Worm (Caenorhabditis elegans) whole organism, early embryonic: ENCODE measurements around the gene F13H10.3.

Experiments used
- ama-1 ChIP-seq: fragments of 150-350 bp; optimal IDR thresholded peaks from 2 replicates; lab custom pipeline; 2014
- ets-7 ChIP-seq: sonication (generic microtip); optimal IDR thresholded peaks from 2 replicates; lab custom pipeline; 2016; ENCODE audit warnings: missing genotype, missing genetic modification characterization, missing compliant biosample characterization
- flt-1 ChIP-seq: fragments of 200-800 bp; sonication (Bioruptor generic); IDR thresholded peaks from 2 replicates; pipeline ENCODE4 v1.3.6; 2022; ENCODE audit warnings: missing genetic modification characterization, missing compliant biosample characterization
- scrt-1 ChIP-seq: fragments of 200-800 bp; sonication (Bioruptor generic); IDR thresholded peaks from 2 replicates; pipeline ENCODE4 v1.3.6; 2022; ENCODE audit warnings: missing genetic modification characterization, missing compliant biosample characterization
- tbx-11 ChIP-seq: fragments of 200-800 bp; sonication (Bioruptor generic); IDR thresholded peaks from 2 replicates; pipeline ENCODE4 v1.3.6; 2022; ENCODE audit warnings: missing genetic modification characterization, missing compliant biosample characterization
- tbx-37 ChIP-seq: fragments of 200-800 bp; sonication (Bioruptor generic); conservative IDR thresholded peaks from 2 replicates; pipeline ENCODE4 v1.3.6; 2022; ENCODE audit warnings: missing genetic modification reagents, missing genetic modification characterization, missing compliant biosample characterization

DNA sequence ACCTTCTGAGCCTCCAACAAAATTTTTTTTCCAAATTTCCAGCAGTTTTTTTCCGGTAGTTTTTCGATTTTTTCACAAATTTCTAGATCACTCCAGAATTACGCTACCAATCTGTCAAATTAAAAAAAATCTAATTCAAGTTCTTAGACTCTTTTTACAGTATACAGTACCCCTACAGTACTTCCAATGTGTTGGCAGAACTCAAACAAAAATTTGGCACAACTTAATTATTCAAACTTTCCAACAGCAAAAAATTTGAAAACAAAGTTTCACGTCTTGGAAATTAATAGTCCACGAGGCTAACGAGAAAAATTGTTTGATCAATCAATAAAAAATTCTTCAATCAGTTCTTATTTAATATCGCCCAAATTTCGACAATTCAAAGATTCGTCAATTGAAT, 34.1 kb upstream of the F13H10.3 start, which contains the start of gene F36H1.3:
- TF ChIP-seq flt-1 = no peak
- TF ChIP-seq tbx-37 (GFP tag; lab: Robert Waterston, UW) = no peak
- no peak for TF ChIP-seq ama-1
- no peak for TF ChIP-seq tbx-11 (GFP tag; lab: Robert Waterston, UW)
- TF ChIP-seq scrt-1 (GFP tag; lab: Robert Waterston, UW) = no peak
- TF ChIP-seq ets-7 (tag; lab: Kevin White, UChicago) = no peak
